Fruit fly (Drosophila melanogaster) whole organism, prepupa: Measurements from ENCODE around the gene CG6013.
A peak's percentile ranks its signal among the peaks of the same experiment; 100 is the strongest.

Experiments
- CG1621 ChIP-seq: fragments of 200-800 bp; sonication (Bioruptor generic); optimal IDR thresholded peaks from 3 replicates; lab custom pipeline; 2018; ENCODE audit warnings: missing biosample characterization, mild to moderate bottlenecking, missing genetic modification characterization
- CG32006 ChIP-seq: fragments of 200-800 bp; sonication (Bioruptor generic); optimal IDR thresholded peaks from 3 replicates; lab custom pipeline; 2017; ENCODE audit warnings: missing biosample characterization, mild to moderate bottlenecking, missing genetic modification characterization
- CG6792 ChIP-seq: fragments of 200-800 bp; sonication (Bioruptor generic); optimal IDR thresholded peaks from 3 replicates; lab custom pipeline; 2016; ENCODE audit warnings: missing biosample characterization, missing genetic modification characterization
- CG8119 ChIP-seq: fragments of 200-800 bp; sonication (Bioruptor generic); IDR thresholded peaks from 3 replicates; pipeline ENCODE4 v1.3.6; 2022; ENCODE audit warnings: missing biosample characterization, missing genetic modification characterization
- CG8319 ChIP-seq: fragments of 200-800 bp; sonication (Bioruptor generic); optimal IDR thresholded peaks from 3 replicates; lab custom pipeline; 2016; ENCODE audit warnings: missing biosample characterization, missing genetic modification characterization
- Eip93F ChIP-seq: fragments of 200-800 bp; sonication (Bioruptor generic); optimal IDR thresholded peaks from 2 replicates; lab custom pipeline; 2016; ENCODE audit warnings: missing biosample characterization, mild to moderate bottlenecking, missing genetic modification characterization
- Hr39 ChIP-seq: fragments of 200-800 bp; sonication (Bioruptor generic); optimal IDR thresholded peaks from 2 replicates; lab custom pipeline; 2016; ENCODE audit warnings: missing biosample characterization, missing genetic modification characterization
- Met ChIP-seq: fragments of 200-800 bp; sonication (Bioruptor generic); optimal IDR thresholded peaks from 3 replicates; lab custom pipeline; 2016; ENCODE audit warnings: missing biosample characterization, missing genetic modification characterization
- OdsH ChIP-seq: fragments of 200-800 bp; sonication (Bioruptor generic); optimal IDR thresholded peaks from 3 replicates; lab custom pipeline; 2016; ENCODE audit warnings: missing biosample characterization, missing genetic modification characterization
- vri ChIP-seq: fragments of 200-800 bp; sonication (Bioruptor generic); optimal IDR thresholded peaks from 3 replicates; lab custom pipeline; 2016; ENCODE audit warnings: missing biosample characterization, mild to moderate bottlenecking, missing genetic modification characterization

DNA sequence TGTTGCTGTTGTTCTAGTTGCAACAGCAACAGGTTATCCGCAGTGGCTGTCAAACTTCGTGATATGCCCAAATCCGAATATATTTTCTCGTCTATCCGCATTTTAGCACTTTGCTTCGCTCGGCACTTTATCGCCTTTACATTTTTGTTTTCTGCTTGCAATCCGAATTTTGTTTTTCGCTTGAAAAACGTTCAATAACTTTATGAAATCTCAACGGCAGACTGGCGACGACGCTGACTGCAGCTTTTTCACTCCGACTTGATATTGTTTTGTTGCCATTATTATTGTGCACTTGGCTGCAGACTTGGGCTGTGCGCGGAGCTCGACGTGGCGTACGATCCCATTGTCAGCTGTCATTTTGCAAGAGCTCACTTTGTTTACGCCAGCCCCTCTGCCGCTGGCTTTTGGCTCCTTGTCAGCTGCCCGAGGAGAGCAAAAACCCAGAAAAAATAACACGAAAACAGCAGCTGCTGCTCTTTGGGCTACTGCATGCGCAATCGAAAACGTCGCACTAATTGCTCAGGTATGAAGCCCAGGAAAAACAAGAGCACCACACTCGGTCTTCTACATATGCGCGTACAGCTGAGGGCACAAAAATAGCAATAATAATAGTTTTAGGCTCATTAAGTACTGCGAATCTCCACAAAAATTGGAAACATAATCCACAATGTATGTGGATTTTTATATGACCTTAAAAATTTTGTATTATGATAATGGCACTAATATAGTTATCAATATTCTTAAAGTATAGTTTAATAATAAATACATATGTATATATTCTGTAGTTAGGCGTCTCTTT is 45.0 kb upstream of the CG6013 start:
- TF ChIP-seq Met (GFP tag; lab: Kevin White, UChicago): peak; percentile 16
- TF ChIP-seq CG1621: no peak
- peak; percentile 33 for TF ChIP-seq Hr39 (GFP tag; lab: Kevin White, UChicago)
- TF ChIP-seq CG6792 (GFP tag; lab: Kevin White, UChicago): no peak
- peak; percentile 51 for TF ChIP-seq OdsH (GFP tag; lab: Kevin White, UChicago)
- no peak for TF ChIP-seq Eip93F (GFP tag; lab: Kevin White, UChicago)
- peak; percentile 38; the same call in 1 of the 3 replicates for TF ChIP-seq CG8119 (GFP tag; lab: Robert Waterston, UW)
- TF ChIP-seq vri (GFP tag; lab: Kevin White, UChicago): no peak
- peak; percentile 47 for TF ChIP-seq CG32006 (GFP tag; lab: Kevin White, UChicago)
- TF ChIP-seq CG8319 (GFP tag; lab: Kevin White, UChicago): no peak
